Fruit fly (Drosophila melanogaster): ENCODE data around the gene rept.

Gene rept

dm6 chr3L:19254715-19255428 is at the start of gene rept, which contains the start of gene mRpL21:
TSS of gene rept (plus strand) at chr3L:19255340.
TSS of gene mRpL21 (minus strand) at chr3L:19255061.
- TF ChIP-seq Met (GFP tag; optimal IDR thresholded peaks at IDR 0.05): peak; percentile 67
- TF ChIP-seq Hr39 (GFP tag; optimal IDR thresholded peaks at IDR 0.05): peak; percentile 57
- TF ChIP-seq CG11762 (GFP tag; optimal IDR thresholded peaks at IDR 0.05; ENCODE audit: insufficient read depth): no peak
- TF ChIP-seq CG8319 (GFP tag; optimal IDR thresholded peaks at IDR 0.05): no peak
- TF ChIP-seq CG9139 (GFP tag; optimal IDR thresholded peaks at IDR 0.05): no peak
- TF ChIP-seq CG11294 (GFP tag; IDR thresholded peaks at IDR 0.05): no peak
- TF ChIP-seq topi (GFP tag; optimal IDR thresholded peaks at IDR 0.05): peak; percentile 71
- no peak for TF ChIP-seq fd85E (GFP tag; optimal IDR thresholded peaks at IDR 0.05)
- no peak for TF ChIP-seq CG8119 (GFP tag; IDR thresholded peaks at IDR 0.05)
- no peak for TF ChIP-seq Smox (GFP tag; optimal IDR thresholded peaks at IDR 0.05)
- TF ChIP-seq lz (GFP tag; optimal IDR thresholded peaks at IDR 0.05): peak; percentile 61
- TF ChIP-seq CG6792 (GFP tag; optimal IDR thresholded peaks at IDR 0.05): peak; percentile 57
- no peak for TF ChIP-seq salr (GFP tag; optimal IDR thresholded peaks at IDR 0.05)
- no peak for TF ChIP-seq CG16779 (tag; optimal IDR thresholded peaks at IDR 0.05)
- no peak for TF ChIP-seq Hr38 (GFP tag; optimal IDR thresholded peaks at IDR 0.05)
- peak; percentile 50 for TF ChIP-seq Eip75B (GFP tag; optimal IDR thresholded peaks at IDR 0.05)
- TF ChIP-seq CG8632 (GFP tag; optimal IDR thresholded peaks at IDR 0.05): peak; percentile 44
- peak; percentile 28 for TF ChIP-seq Ets21C (GFP tag; optimal IDR thresholded peaks at IDR 0.05)
- peak; percentile 61 for TF ChIP-seq CG3032 (tag; optimal IDR thresholded peaks at IDR 0.05)
- peak; percentile 47 for TF ChIP-seq acj6 (GFP tag; optimal IDR thresholded peaks at IDR 0.05)
- peak; percentile 17 for TF ChIP-seq fd59A (GFP tag; optimal IDR thresholded peaks at IDR 0.05)
- TF ChIP-seq CG1621 (tag; optimal IDR thresholded peaks at IDR 0.05): no peak
- peak; percentile 19 for TF ChIP-seq dac (GFP tag; optimal IDR thresholded peaks at IDR 0.05)
- peak; percentile 78 for TF ChIP-seq esn (GFP tag; optimal IDR thresholded peaks at IDR 0.05)
- peak; percentile 85 for TF ChIP-seq Eip78C (GFP tag)
- TF ChIP-seq Sox102F (GFP tag; optimal IDR thresholded peaks at IDR 0.05): no peak
- peak; percentile 57 for TF ChIP-seq OdsH (GFP tag; optimal IDR thresholded peaks at IDR 0.05)
- TF ChIP-seq CG10669 (GFP tag; optimal IDR thresholded peaks at IDR 0.05): peak; percentile 36
- TF ChIP-seq CG15336 (GFP tag; IDR thresholded peaks at IDR 0.05): peak; percentile 32; the same call in 1 of the 2 replicates
- TF ChIP-seq Hr4 (GFP tag; optimal IDR thresholded peaks at IDR 0.05): no peak
- TF ChIP-seq Ets96B (tag; optimal IDR thresholded peaks at IDR 0.05): peak; percentile 41
- TF ChIP-seq CG6808 (GFP tag; optimal IDR thresholded peaks at IDR 0.05): no peak
- TF ChIP-seq fkh (GFP tag; optimal IDR thresholded peaks at IDR 0.05): peak; percentile 49
- peak; percentile 15 for TF ChIP-seq Blimp-1 (GFP tag; optimal IDR thresholded peaks at IDR 0.05)
- peak; percentile 46 for TF ChIP-seq CG34406 (GFP tag; optimal IDR thresholded peaks at IDR 0.05)
- TF ChIP-seq CG6854 (GFP tag; optimal IDR thresholded peaks at IDR 0.05): no peak
- no peak for TF ChIP-seq CG11902 (GFP tag; optimal IDR thresholded peaks at IDR 0.05)
- no peak for TF ChIP-seq spab (GFP tag; optimal IDR thresholded peaks at IDR 0.05)
- TF ChIP-seq CG6163 (GFP tag; IDR thresholded peaks at IDR 0.05): no peak; the same call in 2 of the 3 replicates
- peak; percentile 37 for TF ChIP-seq Sox14 (GFP tag; optimal IDR thresholded peaks at IDR 0.05)
- TF ChIP-seq dsx (GFP tag; optimal IDR thresholded peaks at IDR 0.05; ENCODE audit: poor library complexity, severe bottlenecking): no peak
- TF ChIP-seq net (GFP tag; optimal IDR thresholded peaks at IDR 0.05): peak; percentile 9
- no peak for TF ChIP-seq CG4318 (GFP tag; optimal IDR thresholded peaks at IDR 0.05)
- peak; percentile 71 for TF ChIP-seq CG3919 (GFP tag; optimal IDR thresholded peaks at IDR 0.05)
- TF ChIP-seq CG32006 (GFP tag; optimal IDR thresholded peaks at IDR 0.05): peak; percentile 55
- TF ChIP-seq CG7368 (GFP tag; optimal IDR thresholded peaks at IDR 0.05): no peak
- peak; percentile 62 for TF ChIP-seq achi (GFP tag; optimal IDR thresholded peaks at IDR 0.05)
- peak; percentile 57 for TF ChIP-seq CG31627 (GFP tag; optimal IDR thresholded peaks at IDR 0.05)
- peak; percentile 67 for TF ChIP-seq cyc (GFP tag; optimal IDR thresholded peaks at IDR 0.05)
- peak; percentile 79 for TF ChIP-seq vri (GFP tag; optimal IDR thresholded peaks at IDR 0.05)

Measured in whole organism, prepupa.